Worm (Caenorhabditis elegans): ENCODE results near the gene C02F4.5.

The C02F4.5 gene

DNA sequence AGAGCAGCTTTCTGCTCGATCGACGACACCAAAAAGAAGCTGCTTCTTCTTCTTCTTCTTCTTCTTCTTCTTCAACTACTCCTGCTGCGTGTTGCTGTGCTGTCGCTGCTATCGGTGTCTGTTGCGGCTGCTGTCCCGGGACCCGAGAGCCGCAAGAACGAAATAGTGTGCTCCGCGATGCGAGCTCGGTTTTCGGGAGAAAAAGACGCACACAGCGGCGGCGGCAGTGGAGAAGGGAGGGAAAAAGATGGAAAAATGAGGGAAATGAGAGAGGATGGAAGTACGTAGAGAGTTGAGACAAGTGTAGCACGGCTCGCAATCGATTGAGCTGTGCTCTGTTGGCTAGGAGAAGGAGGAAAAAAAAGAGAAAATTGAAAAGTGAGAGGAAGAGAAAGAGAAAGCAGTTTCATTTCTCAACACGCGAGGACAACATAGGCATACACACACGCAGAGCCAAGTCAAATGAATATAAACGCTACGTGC, 20.2 kb downstream of the C02F4.5 start (continued):
- TF ChIP-seq nhr-41 (GFP tag; IDR thresholded peaks at IDR 0.05) (no peak), nhr-48 (tag; optimal IDR thresholded peaks at IDR 0.05) (no peak), dmd-8 (GFP tag; IDR thresholded peaks at IDR 0.05) (no peak), ceh-20 (GFP tag; IDR thresholded peaks at IDR 0.05) (no peak), zfp-3 (GFP tag; conservative IDR thresholded peaks at IDR 0.05) (no peak), fos-1 (tag; optimal IDR thresholded peaks at IDR 0.05) (no peak), php-3 (GFP tag; IDR thresholded peaks at IDR 0.05) (no peak), zip-11 (GFP tag; IDR thresholded peaks at IDR 0.05) (no peak), nhr-102 (tag; optimal IDR thresholded peaks at IDR 0.05) (no peak), lin-39 (tag; optimal IDR thresholded peaks at IDR 0.05) (no peak), nhr-111 (GFP tag; optimal IDR thresholded peaks at IDR 0.05) (no peak), zag-1 (tag; optimal IDR thresholded peaks at IDR 0.05) (no peak), unc-39 (tag; optimal IDR thresholded peaks at IDR 0.05) (no peak), mdl-1 (tag; optimal IDR thresholded peaks at IDR 0.05) (peak; percentile 32 to 54), nhr-42 (GFP tag; IDR thresholded peaks at IDR 0.05) (no peak), fkh-10 (GFP tag; optimal IDR thresholded peaks at IDR 0.05) (peak; percentile 47), lin-1 (GFP tag; IDR thresholded peaks at IDR 0.05) (no peak), madf-5 (GFP tag; IDR thresholded peaks at IDR 0.05) (no peak), ceh-62 (tag; optimal IDR thresholded peaks at IDR 0.05) (no peak), hlh-30 (tag; optimal IDR thresholded peaks at IDR 0.05; ENCODE audit: insufficient read depth) (peak; percentile 41), nhr-237 (tag; optimal IDR thresholded peaks at IDR 0.05) (no peak), nhr-76 (tag; optimal IDR thresholded peaks at IDR 0.05) (no peak), egl-43 (GFP tag; IDR thresholded peaks at IDR 0.05) (peak; percentile 79), lim-7 (GFP tag; IDR thresholded peaks at IDR 0.05) (no peak), Y105C5A.15 (GFP tag; IDR thresholded peaks at IDR 0.05) (no peak), hmg-1.1 (GFP tag; IDR thresholded peaks at IDR 0.05) (peak; percentile 71), mxl-2 (GFP tag; conservative IDR thresholded peaks at IDR 0.05) (no peak), mes-2 (tag; optimal IDR thresholded peaks at IDR 0.05; ENCODE audit: poor library complexity, severe bottlenecking) (no peak), daf-19 (GFP tag; conservative IDR thresholded peaks at IDR 0.05) (no peak), F44E2.7 (GFP tag; IDR thresholded peaks at IDR 0.05) (no peak), daf-8 (GFP tag; IDR thresholded peaks at IDR 0.05) (no peak), skn-1 (tag; optimal IDR thresholded peaks at IDR 0.05) (no peak), rbr-2 (tag; optimal IDR thresholded peaks at IDR 0.05) (peak; percentile 74), ceh-82 (tag; optimal IDR thresholded peaks at IDR 0.05) (no peak), ctbp-1 (GFP tag; IDR thresholded peaks at IDR 0.05) (peak; percentile 78), aly-2 (tag; optimal IDR thresholded peaks at IDR 0.05) (no peak), unc-62 (GFP tag; optimal IDR thresholded peaks at IDR 0.05 in 1 of 2) (peak in 1 of 2 experiments; percentile 82), unc-62 (tag; optimal IDR thresholded peaks at IDR 0.05) (no peak), nhr-77 (tag; optimal IDR thresholded peaks at IDR 0.05) (peak; percentile 35), dmd-9 (GFP tag; IDR thresholded peaks at IDR 0.05) (no peak), hlh-11 (tag; optimal IDR thresholded peaks at IDR 0.05) (peak; percentile 73), F10B5.3 (tag; optimal IDR thresholded peaks at IDR 0.05) (no peak), D1046.2 (GFP tag; IDR thresholded peaks at IDR 0.05) (no peak), madf-9 (GFP tag; conservative IDR thresholded peaks at IDR 0.05) (0 out of 2 replicates have a peak, but pooled peaks have one; percentile 40), Y48G9A.11 (GFP tag; IDR thresholded peaks at IDR 0.05) (no peak), unc-130 (GFP tag; optimal IDR thresholded peaks at IDR 0.05) (no peak), hif-1 (tag; optimal IDR thresholded peaks at IDR 0.05) (peak in 1 of 2 experiments; percentile 28), egl-27 (tag; optimal IDR thresholded peaks at IDR 0.05) (no peak), zfp-2 (tag; optimal IDR thresholded peaks at IDR 0.05) (no peak), sdz-12 (GFP tag; optimal IDR thresholded peaks at IDR 0.05) (no peak), spr-3 (GFP tag; optimal IDR thresholded peaks at IDR 0.05) (no peak), vab-7 (GFP tag; IDR thresholded peaks at IDR 0.05) (0 out of 2 replicates have a peak, but pooled peaks have one; percentile 12)
